Fruit fly (Drosophila melanogaster) whole organism, embryonic: Measurements from ENCODE around the gene bun.

Experiments
- Antp ChIP-seq: fragments of 200-800 bp; sonication (Bioruptor generic); optimal IDR thresholded peaks from 3 replicates; lab custom pipeline; 2016; ENCODE audit warnings: missing biosample characterization, missing genetic modification characterization
- CG10462 ChIP-seq: fragments of 200-800 bp; sonication (Bioruptor generic); optimal IDR thresholded peaks from 2 replicates; lab custom pipeline; 2016; ENCODE audit warnings: missing biosample characterization, missing genetic modification characterization
- CG12744 ChIP-seq: fragments of 200-800 bp; sonication (Bioruptor generic); optimal IDR thresholded peaks from 2 replicates; lab custom pipeline; 2016; ENCODE audit warnings: missing biosample characterization, missing genetic modification characterization
- CG13296 ChIP-seq: fragments of 200-800 bp; sonication (Bioruptor generic); optimal IDR thresholded peaks from 3 replicates; lab custom pipeline; 2018; ENCODE audit warnings: missing biosample characterization, mild to moderate bottlenecking, missing genetic modification characterization
- CG13894 ChIP-seq: fragments of 200-800 bp; sonication (Bioruptor generic); optimal IDR thresholded peaks from 3 replicates; lab custom pipeline; 2018; ENCODE audit warnings: missing biosample characterization, mild to moderate bottlenecking, missing genetic modification characterization, moderate library complexity
- CG14014 ChIP-seq: fragments of 200-800 bp; sonication (Bioruptor generic); IDR thresholded peaks from 2 replicates; pipeline ENCODE4 v1.3.6; 2022; ENCODE audit warnings: missing biosample characterization, missing genetic modification characterization
- CG17385 ChIP-seq: fragments of 200-800 bp; sonication (Bioruptor generic); optimal IDR thresholded peaks from 3 replicates; lab custom pipeline; 2018; ENCODE audit warnings: missing biosample characterization, mild to moderate bottlenecking, missing genetic modification characterization
- CG18476 ChIP-seq: fragments of 200-800 bp; sonication (Bioruptor generic); optimal IDR thresholded peaks from 2 replicates; lab custom pipeline; 2016; ENCODE audit warnings: missing biosample characterization, mild to moderate bottlenecking, missing genetic modification characterization
- CG2129 ChIP-seq: fragments of 200-800 bp; sonication (Bioruptor generic); IDR thresholded peaks from 2 replicates; pipeline ENCODE4 v1.3.6; 2022; ENCODE audit warnings: missing biosample characterization, missing genetic modification characterization; ENCODE audit not compliant: partially characterized antibody
- CG2199 ChIP-seq: fragments of 200-800 bp; sonication (Bioruptor generic); IDR thresholded peaks from 3 replicates; pipeline ENCODE4 v1.3.6; 2022; ENCODE audit warnings: missing biosample characterization, missing genetic modification characterization
- CG2202 ChIP-seq: fragments of 200-800 bp; sonication (Bioruptor generic); optimal IDR thresholded peaks from 2 replicates; lab custom pipeline; 2018; ENCODE audit warnings: missing biosample characterization, mild to moderate bottlenecking, missing genetic modification characterization
- CG2712 ChIP-seq: fragments of 200-800 bp; optimal IDR thresholded peaks from 3 replicates; lab custom pipeline; 2019; ENCODE audit warnings: missing biosample characterization, mild to moderate bottlenecking, missing genetic modification characterization, moderate library complexity
- CG31365 ChIP-seq: fragments of 200-800 bp; sonication (Bioruptor generic); optimal IDR thresholded peaks from 2 replicates; lab custom pipeline; 2018; ENCODE audit warnings: missing biosample characterization, mild to moderate bottlenecking, missing genetic modification characterization
- CG3163 ChIP-seq: fragments of 200-800 bp; sonication (Bioruptor generic); optimal IDR thresholded peaks from 3 replicates; lab custom pipeline; 2016; ENCODE audit warnings: missing biosample characterization, missing genetic modification characterization
- CG32532 ChIP-seq: fragments of 200-800 bp; sonication (Bioruptor generic); IDR thresholded peaks from 2 replicates; pipeline ENCODE4 v1.3.6; 2022; ENCODE audit warnings: missing biosample characterization, missing genetic modification characterization
- CG33557 ChIP-seq: fragments of 200-800 bp; sonication (Bioruptor generic); optimal IDR thresholded peaks from 2 replicates; lab custom pipeline; 2019; ENCODE audit warnings: missing biosample characterization, mild to moderate bottlenecking, missing genetic modification characterization, moderate library complexity
- CG6272 ChIP-seq: fragments of 200-800 bp; sonication (Bioruptor generic); IDR thresholded peaks from 2 replicates; pipeline ENCODE4 v1.3.6; 2022; ENCODE audit warnings: missing biosample characterization, missing genetic modification characterization
- CG6765 ChIP-seq: fragments of 200-800 bp; sonication (Bioruptor generic); optimal IDR thresholded peaks from 3 replicates; lab custom pipeline; 2017; ENCODE audit warnings: missing biosample characterization, mild to moderate bottlenecking, missing genetic modification characterization
- CG8765 ChIP-seq: fragments of 200-800 bp; sonication (Bioruptor generic); IDR thresholded peaks from 2 replicates; pipeline ENCODE4 v1.3.6; 2022; ENCODE audit warnings: missing biosample characterization, missing genetic modification characterization
- Fer2 ChIP-seq: fragments of 200-800 bp; sonication (Bioruptor generic); optimal IDR thresholded peaks from 2 replicates; lab custom pipeline; 2018; ENCODE audit warnings: missing biosample characterization, mild to moderate bottlenecking, missing genetic modification characterization, moderate library complexity
- HLH4C ChIP-seq: fragments of 200-800 bp; sonication (Bioruptor generic); IDR thresholded peaks from 3 replicates; pipeline ENCODE4 v1.3.6; 2022; ENCODE audit warnings: missing biosample characterization, missing genetic modification characterization; ENCODE audit not compliant: partially characterized antibody
- Hr78 ChIP-seq, 2 experiments: fragments of 200-800 bp in 1 of 2; fragments of >200 bp in 1 of 2; sonication (Bioruptor generic) in 1 of 2; optimal IDR thresholded peaks; 2 replicates each; lab custom pipeline; 2017 to 2019; ENCODE audit warnings: missing biosample characterization in 2 of 2, missing genetic modification characterization in 2 of 2, mild to moderate bottlenecking in 1 of 2, moderate library complexity in 1 of 2
- Med ChIP-seq: fragments of 200-800 bp; sonication (Bioruptor generic); peaks from one replicate; lab custom pipeline; 2016; ENCODE audit warnings: missing biosample characterization, missing genetic modification characterization, mild to moderate bottlenecking, inconsistent platforms, moderate library complexity
- Oli ChIP-seq: fragments of 200-800 bp; sonication (Bioruptor generic); optimal IDR thresholded peaks from 2 replicates; lab custom pipeline; 2018; ENCODE audit warnings: missing biosample characterization, mild to moderate bottlenecking, missing genetic modification characterization, moderate library complexity
- Ptx1 ChIP-seq: fragments of 200-800 bp; sonication (Bioruptor generic); IDR thresholded peaks from 2 replicates; pipeline ENCODE4 v1.3.6; 2022; ENCODE audit warnings: missing biosample characterization, missing genetic modification characterization
- Six4 ChIP-seq: fragments of 200-800 bp; sonication (Bioruptor generic); optimal IDR thresholded peaks from 2 replicates; lab custom pipeline; 2016; ENCODE audit warnings: missing biosample characterization, missing genetic modification characterization
- Sox100B ChIP-seq: fragments of 200-800 bp; sonication (Bioruptor generic); optimal IDR thresholded peaks from 3 replicates; lab custom pipeline; 2018; ENCODE audit warnings: missing biosample characterization, mild to moderate bottlenecking, missing genetic modification characterization
- Xrp1 ChIP-seq: fragments of 200-800 bp; sonication (Bioruptor generic); IDR thresholded peaks from 2 replicates; pipeline ENCODE4 v1.3.6; 2022; ENCODE audit warnings: missing biosample characterization, missing genetic modification characterization
- ap ChIP-seq: fragments of 200-800 bp; sonication (Bioruptor generic); IDR thresholded peaks from 2 replicates; pipeline ENCODE4 v1.3.6; 2022; ENCODE audit warnings: missing biosample characterization, missing genetic modification characterization
- ase ChIP-seq: fragments of 200-800 bp; sonication (Bioruptor generic); IDR thresholded peaks from 3 replicates; pipeline ENCODE4 v1.3.6; 2022; ENCODE audit warnings: missing biosample characterization, missing genetic modification characterization
- ato ChIP-seq: fragments of 200-800 bp; sonication (Bioruptor generic); IDR thresholded peaks from 2 replicates; pipeline ENCODE4 v1.3.6; 2022; ENCODE audit warnings: missing biosample characterization, missing genetic modification characterization; ENCODE audit not compliant: partially characterized antibody
- bowl ChIP-seq: fragments of 200-800 bp; sonication (Bioruptor generic); IDR thresholded peaks from 2 replicates; pipeline ENCODE4 v1.3.6; 2022; ENCODE audit warnings: missing biosample characterization, missing genetic modification characterization
- dan ChIP-seq: fragments of 200-800 bp; sonication (Bioruptor generic); IDR thresholded peaks from 2 replicates; pipeline ENCODE4 v1.3.6; 2022; ENCODE audit warnings: missing biosample characterization, missing genetic modification characterization
- ems ChIP-seq: fragments of 200-800 bp; sonication (Bioruptor generic); optimal IDR thresholded peaks from 3 replicates; lab custom pipeline; 2016; ENCODE audit warnings: missing biosample characterization, missing genetic modification characterization
- gcm ChIP-seq: fragments of 200-800 bp; sonication (Bioruptor generic); optimal IDR thresholded peaks from 2 replicates; lab custom pipeline; 2019; ENCODE audit warnings: missing biosample characterization, mild to moderate bottlenecking, missing genetic modification characterization, moderate library complexity
- gfzf ChIP-seq: fragments of 200-800 bp; sonication (Bioruptor generic); optimal IDR thresholded peaks from 2 replicates; lab custom pipeline; 2016; ENCODE audit warnings: missing biosample characterization, mild to moderate bottlenecking, missing genetic modification characterization, moderate library complexity
- grau ChIP-seq: fragments of 200-800 bp; optimal IDR thresholded peaks from 3 replicates; lab custom pipeline; 2019; ENCODE audit warnings: missing biosample characterization, mild to moderate bottlenecking, missing genetic modification characterization, moderate library complexity
- gt ChIP-seq: fragments of 200-800 bp; sonication (Bioruptor generic); IDR thresholded peaks from 2 replicates; pipeline ENCODE4 v1.3.6; 2022; ENCODE audit warnings: missing biosample characterization, missing genetic modification characterization
- hth ChIP-seq: fragments of >200 bp; optimal IDR thresholded peaks from 2 replicates; lab custom pipeline; 2017; ENCODE audit warnings: inconsistent platforms
- inv ChIP-seq: fragments of 200-800 bp; sonication (Bioruptor generic); IDR thresholded peaks from 2 replicates; pipeline ENCODE4 v1.3.6; 2022; ENCODE audit warnings: missing biosample characterization, missing genetic modification characterization; ENCODE audit not compliant: partially characterized antibody
- klu ChIP-seq: fragments of 200-800 bp; sonication (Bioruptor generic); IDR thresholded peaks from 2 replicates; pipeline ENCODE4 v1.3.6; 2022; ENCODE audit warnings: missing biosample characterization, missing genetic modification characterization
- lbe ChIP-seq: fragments of 200-800 bp; sonication (Bioruptor generic); optimal IDR thresholded peaks from 2 replicates; lab custom pipeline; 2016; ENCODE audit warnings: missing biosample characterization, mild to moderate bottlenecking, missing genetic modification characterization
- nmo ChIP-seq: fragments of 200-800 bp; sonication (Bioruptor generic); optimal IDR thresholded peaks from 2 replicates; lab custom pipeline; 2018; ENCODE audit warnings: missing biosample characterization, mild to moderate bottlenecking, missing genetic modification characterization, moderate library complexity
- nom ChIP-seq: fragments of 200-800 bp; sonication (Bioruptor generic); optimal IDR thresholded peaks from 2 replicates; lab custom pipeline; 2017; ENCODE audit warnings: missing biosample characterization, missing genetic modification characterization, mild to moderate bottlenecking, moderate library complexity, missing genetic modification reagents
- pros ChIP-seq: fragments of 200-800 bp; sonication (Bioruptor generic); optimal IDR thresholded peaks from 3 replicates; lab custom pipeline; 2019; ENCODE audit warnings: missing biosample characterization, mild to moderate bottlenecking, missing genetic modification characterization, moderate library complexity
- seq ChIP-seq: fragments of 200-800 bp; sonication (Bioruptor generic); IDR thresholded peaks from 2 replicates; pipeline ENCODE4 v1.3.6; 2022; ENCODE audit warnings: missing biosample characterization, missing genetic modification characterization
- tap ChIP-seq: fragments of 200-800 bp; optimal IDR thresholded peaks from 3 replicates; lab custom pipeline; 2019; ENCODE audit warnings: missing biosample characterization, mild to moderate bottlenecking, missing genetic modification characterization, moderate library complexity
- tgo ChIP-seq: fragments of 200-800 bp; sonication (Bioruptor generic); IDR thresholded peaks from 3 replicates; pipeline ENCODE4 v1.3.6; 2022; ENCODE audit warnings: missing biosample characterization, missing genetic modification characterization
- unpg ChIP-seq: fragments of 200-800 bp; sonication (Bioruptor generic); optimal IDR thresholded peaks from 3 replicates; lab custom pipeline; 2018; ENCODE audit warnings: missing biosample characterization, mild to moderate bottlenecking, missing genetic modification characterization, moderate library complexity

Gene bun

dm6 chr2L:12483866-12484554 lies 62.4 kb downstream of the bun start (continued):
- peak; percentile 76 for TF ChIP-seq CG31365 (tag; lab: Kevin White, UChicago)
- peak; percentile 92 for TF ChIP-seq nmo (GFP tag; lab: Kevin White, UChicago)
- TF ChIP-seq seq (GFP tag; lab: Robert Waterston, UW) = peak; percentile 89
- peak; percentile 66 for TF ChIP-seq CG3163 (GFP tag; lab: Kevin White, UChicago)
- TF ChIP-seq CG6272 (GFP tag; lab: Robert Waterston, UW) = no peak; the same call in 1 of the 2 replicates
- TF ChIP-seq Six4 (GFP tag; lab: Kevin White, UChicago) = peak; percentile 80
- TF ChIP-seq CG8765 (GFP tag; lab: Robert Waterston, UW) = peak; percentile 42; the same call in 1 of the 2 replicates
- peak; percentile 74 for TF ChIP-seq CG33557 (GFP tag; lab: Kevin White, UChicago)
- TF ChIP-seq tgo (GFP tag; lab: Robert Waterston, UW) = peak; percentile 88
- TF ChIP-seq CG10462 = peak; percentile 67
- TF ChIP-seq CG6765 (GFP tag; lab: Kevin White, UChicago) = peak; percentile 76
- peak; percentile 91 for TF ChIP-seq lbe (GFP tag; lab: Kevin White, UChicago)
- no peak for TF ChIP-seq hth (lab: Kevin White, UChicago)
- TF ChIP-seq Ptx1 = peak; percentile 92
- no peak for TF ChIP-seq CG2129
- TF ChIP-seq tap (tag; lab: Kevin White, UChicago) = peak; percentile 85
- TF ChIP-seq CG13296 (GFP tag; lab: Kevin White, UChicago) = peak; percentile 88
- peak; percentile 88 for TF ChIP-seq CG14014 (GFP tag; lab: Robert Waterston, UW)
- peak; percentile 90 for TF ChIP-seq nom (GFP tag; lab: Kevin White, UChicago)
- peak; percentile 70 for TF ChIP-seq ap (GFP tag; lab: Robert Waterston, UW)
- peak; percentile 89 for TF ChIP-seq Sox100B (GFP tag; lab: Kevin White, UChicago)
- TF ChIP-seq CG2712 = peak; percentile 87
- TF ChIP-seq CG2202 = peak; percentile 70
- TF ChIP-seq Oli (tag; lab: Kevin White, UChicago) = peak; percentile 92
- TF ChIP-seq gcm (GFP tag; lab: Kevin White, UChicago) = peak; percentile 76
- peak; percentile 11 for TF ChIP-seq pros (GFP tag; lab: Kevin White, UChicago)
- TF ChIP-seq CG13894 = peak; percentile 86
- peak; percentile 99 for TF ChIP-seq grau (tag; lab: Kevin White, UChicago)
- TF ChIP-seq ato (GFP tag; lab: Robert Waterston, UW) = no peak
- TF ChIP-seq ems (GFP tag; lab: Kevin White, UChicago) = peak; percentile 81
- TF ChIP-seq CG12744 (GFP tag; lab: Kevin White, UChicago) = peak; percentile 82
- no peak for TF ChIP-seq Hr78 (GFP tag; optimal IDR thresholded peaks at IDR 0.05; lab: Kevin White, UChicago)
- no peak for TF ChIP-seq klu (GFP tag; lab: Robert Waterston, UW)
- TF ChIP-seq inv (GFP tag; lab: Robert Waterston, UW) = no peak
- peak; percentile 86 for TF ChIP-seq Fer2 (tag; lab: Kevin White, UChicago)
- peak; percentile 64; the same call in 1 of the 3 replicates for TF ChIP-seq CG2199 (GFP tag; lab: Robert Waterston, UW)
- peak; percentile 88 for TF ChIP-seq CG32532
- TF ChIP-seq CG17385 (GFP tag; lab: Kevin White, UChicago) = peak; percentile 84
- peak; percentile 83 for TF ChIP-seq CG18476 (GFP tag; lab: Kevin White, UChicago)
- TF ChIP-seq HLH4C (GFP tag; lab: Robert Waterston, UW) = no peak
- no peak for TF ChIP-seq dan (GFP tag; lab: Robert Waterston, UW)
- peak; percentile 43; the same call in 1 of the 2 replicates for TF ChIP-seq gt
- TF ChIP-seq bowl (GFP tag; lab: Robert Waterston, UW) = peak; percentile 71; the same call in 1 of the 2 replicates
- no peak for TF ChIP-seq gfzf (GFP tag; lab: Kevin White, UChicago)
- TF ChIP-seq Antp = peak; percentile 92
- peak; percentile 92 for TF ChIP-seq unpg (GFP tag; lab: Kevin White, UChicago)
- peak; percentile 99 for TF ChIP-seq Med (GFP tag; lab: Kevin White, UChicago)
- peak; percentile 90 for TF ChIP-seq Xrp1 (GFP tag; lab: Robert Waterston, UW)
- peak; percentile 81; the same call in 2 of the 3 replicates for TF ChIP-seq ase (GFP tag; lab: Robert Waterston, UW)
